Fruit fly (Drosophila melanogaster) whole organism, prepupa: ENCODE results near the gene CG13737.
A peak's percentile ranks its signal among the peaks of the same experiment; 100 is the strongest.

Experiments
- Blimp-1 ChIP-seq: fragments of 200-800 bp; sonication (Bioruptor generic); optimal IDR thresholded peaks from 3 replicates; lab custom pipeline; 2017; ENCODE audit warnings: missing biosample characterization, missing genetic modification characterization, mild to moderate bottlenecking, moderate library complexity, missing genetic modification reagents
- CG10631 ChIP-seq: fragments of 200-800 bp; sonication (Bioruptor generic); optimal IDR thresholded peaks from 2 replicates; lab custom pipeline; 2016; ENCODE audit warnings: missing biosample characterization, missing genetic modification characterization
- CG10669 ChIP-seq: fragments of 200-800 bp; sonication (Bioruptor generic); optimal IDR thresholded peaks from 3 replicates; lab custom pipeline; 2018; ENCODE audit warnings: missing biosample characterization, mild to moderate bottlenecking, missing genetic modification characterization, moderate library complexity
- CG11294 ChIP-seq: fragments of 200-800 bp; sonication (Bioruptor generic); IDR thresholded peaks from 2 replicates; pipeline ENCODE4 v1.3.6; 2022; ENCODE audit warnings: missing biosample characterization, missing genetic modification characterization
- CG11762 ChIP-seq: fragments of 200-800 bp; sonication (Bioruptor generic); optimal IDR thresholded peaks from 3 replicates; lab custom pipeline; 2016; ENCODE audit warnings: missing biosample characterization, missing genetic modification characterization; ENCODE audit not compliant: insufficient read depth
- CG11902 ChIP-seq: fragments of 200-800 bp; sonication (Bioruptor generic); optimal IDR thresholded peaks from 3 replicates; lab custom pipeline; 2016; ENCODE audit warnings: missing biosample characterization, missing genetic modification characterization
- CG15336 ChIP-seq: fragments of 200-800 bp; sonication (Bioruptor generic); IDR thresholded peaks from 2 replicates; pipeline ENCODE4 v1.3.6; 2022; ENCODE audit warnings: missing biosample characterization, missing genetic modification characterization
- CG1621 ChIP-seq: fragments of 200-800 bp; sonication (Bioruptor generic); optimal IDR thresholded peaks from 3 replicates; lab custom pipeline; 2018; ENCODE audit warnings: missing biosample characterization, mild to moderate bottlenecking, missing genetic modification characterization
- CG3032 ChIP-seq: fragments of 200-800 bp; optimal IDR thresholded peaks from 2 replicates; lab custom pipeline; 2019; ENCODE audit warnings: missing biosample characterization, mild to moderate bottlenecking, missing genetic modification characterization, moderate library complexity
- CG31627 ChIP-seq: fragments of 200-800 bp; sonication (Bioruptor generic); optimal IDR thresholded peaks from 3 replicates; lab custom pipeline; 2016; ENCODE audit warnings: missing biosample characterization, missing genetic modification characterization
- CG32006 ChIP-seq: fragments of 200-800 bp; sonication (Bioruptor generic); optimal IDR thresholded peaks from 3 replicates; lab custom pipeline; 2017; ENCODE audit warnings: missing biosample characterization, mild to moderate bottlenecking, missing genetic modification characterization
- CG34406 ChIP-seq: fragments of 200-800 bp; sonication (Bioruptor generic); optimal IDR thresholded peaks from 3 replicates; lab custom pipeline; 2016; ENCODE audit warnings: missing biosample characterization, missing genetic modification characterization
- CG6276 ChIP-seq: fragments of 200-800 bp; sonication (Bioruptor generic); optimal IDR thresholded peaks from 2 replicates; lab custom pipeline; 2017; ENCODE audit warnings: missing biosample characterization, mild to moderate bottlenecking, missing genetic modification characterization
- CG6792 ChIP-seq: fragments of 200-800 bp; sonication (Bioruptor generic); optimal IDR thresholded peaks from 3 replicates; lab custom pipeline; 2016; ENCODE audit warnings: missing biosample characterization, missing genetic modification characterization
- CG6854 ChIP-seq: fragments of 200-800 bp; sonication (Bioruptor generic); optimal IDR thresholded peaks from 2 replicates; lab custom pipeline; 2017; ENCODE audit warnings: missing biosample characterization, mild to moderate bottlenecking, missing genetic modification characterization
- CG7368 ChIP-seq: fragments of 200-800 bp; sonication (Bioruptor generic); optimal IDR thresholded peaks from 3 replicates; lab custom pipeline; 2016; ENCODE audit warnings: missing biosample characterization, missing genetic modification characterization
- CG8119 ChIP-seq: fragments of 200-800 bp; sonication (Bioruptor generic); IDR thresholded peaks from 3 replicates; pipeline ENCODE4 v1.3.6; 2022; ENCODE audit warnings: missing biosample characterization, missing genetic modification characterization
- CG8319 ChIP-seq: fragments of 200-800 bp; sonication (Bioruptor generic); optimal IDR thresholded peaks from 3 replicates; lab custom pipeline; 2016; ENCODE audit warnings: missing biosample characterization, missing genetic modification characterization
- CG8632 ChIP-seq: fragments of 200-800 bp; sonication (Bioruptor generic); optimal IDR thresholded peaks from 3 replicates; lab custom pipeline; 2016; ENCODE audit warnings: missing biosample characterization, missing genetic modification characterization
- CG9139 ChIP-seq: fragments of 200-800 bp; sonication (Bioruptor generic); optimal IDR thresholded peaks from 3 replicates; lab custom pipeline; 2017; ENCODE audit warnings: missing biosample characterization, mild to moderate bottlenecking, missing genetic modification characterization
- Eip75B ChIP-seq: fragments of 200-800 bp; sonication (Bioruptor generic); optimal IDR thresholded peaks from 3 replicates; lab custom pipeline; 2016; ENCODE audit warnings: missing biosample characterization, missing genetic modification characterization
- Eip78C ChIP-seq: fragments of 200-800 bp; sonication (Bioruptor generic); peaks from one replicate; lab custom pipeline; 2016; ENCODE audit warnings: missing biosample characterization, missing genetic modification characterization
- Eip93F ChIP-seq: fragments of 200-800 bp; sonication (Bioruptor generic); optimal IDR thresholded peaks from 2 replicates; lab custom pipeline; 2016; ENCODE audit warnings: missing biosample characterization, mild to moderate bottlenecking, missing genetic modification characterization
- Ets21C ChIP-seq: fragments of 200-800 bp; sonication (Bioruptor generic); optimal IDR thresholded peaks from 3 replicates; lab custom pipeline; 2016; ENCODE audit warnings: missing biosample characterization, missing genetic modification characterization
- Ets96B ChIP-seq: fragments of 200-800 bp; optimal IDR thresholded peaks from 2 replicates; lab custom pipeline; 2019; ENCODE audit warnings: missing biosample characterization, mild to moderate bottlenecking, missing genetic modification characterization, moderate library complexity
- Gug ChIP-seq: fragments of 200-800 bp; sonication (Bioruptor generic); IDR thresholded peaks from 2 replicates; pipeline ENCODE4 v1.3.6; 2022; ENCODE audit warnings: missing biosample characterization, missing genetic modification characterization
- Hr38 ChIP-seq: sonication (Bioruptor generic); optimal IDR thresholded peaks from 2 replicates; lab custom pipeline; 2016; ENCODE audit warnings: missing biosample characterization, missing genetic modification characterization
- Hr39 ChIP-seq: fragments of 200-800 bp; sonication (Bioruptor generic); optimal IDR thresholded peaks from 2 replicates; lab custom pipeline; 2016; ENCODE audit warnings: missing biosample characterization, missing genetic modification characterization
- Lpt ChIP-seq: fragments of 200-800 bp; sonication (Bioruptor generic); optimal IDR thresholded peaks from 3 replicates; lab custom pipeline; 2016; ENCODE audit warnings: missing biosample characterization, missing genetic modification characterization
- Met ChIP-seq: fragments of 200-800 bp; sonication (Bioruptor generic); optimal IDR thresholded peaks from 3 replicates; lab custom pipeline; 2016; ENCODE audit warnings: missing biosample characterization, missing genetic modification characterization
- OdsH ChIP-seq: fragments of 200-800 bp; sonication (Bioruptor generic); optimal IDR thresholded peaks from 3 replicates; lab custom pipeline; 2016; ENCODE audit warnings: missing biosample characterization, missing genetic modification characterization
- Smox ChIP-seq: fragments of 200-800 bp; sonication (Bioruptor generic); optimal IDR thresholded peaks from 3 replicates; lab custom pipeline; 2016; ENCODE audit warnings: missing biosample characterization, missing genetic modification characterization
- Sox14 ChIP-seq: fragments of 200-800 bp; sonication (Bioruptor generic); optimal IDR thresholded peaks from 3 replicates; lab custom pipeline; 2016; ENCODE audit warnings: missing biosample characterization, missing genetic modification characterization
- Sox15 ChIP-seq: fragments of 200-800 bp; sonication (Bioruptor generic); optimal IDR thresholded peaks from 3 replicates; lab custom pipeline; 2016; ENCODE audit warnings: missing biosample characterization, missing genetic modification characterization
- achi ChIP-seq: fragments of 200-800 bp; sonication (Bioruptor generic); optimal IDR thresholded peaks from 3 replicates; lab custom pipeline; 2016; ENCODE audit warnings: missing biosample characterization, missing genetic modification characterization
- acj6 ChIP-seq: fragments of 200-800 bp; sonication (Bioruptor generic); optimal IDR thresholded peaks from 3 replicates; lab custom pipeline; 2016; ENCODE audit warnings: missing biosample characterization, missing genetic modification characterization
- dac ChIP-seq: fragments of 200-800 bp; sonication (Bioruptor generic); optimal IDR thresholded peaks from 2 replicates; lab custom pipeline; 2017; ENCODE audit warnings: missing biosample characterization, mild to moderate bottlenecking, missing genetic modification characterization
- dsx ChIP-seq: fragments of 200-800 bp; optimal IDR thresholded peaks from 3 replicates; lab custom pipeline; 2019; ENCODE audit warnings: missing biosample characterization, mild to moderate bottlenecking, missing genetic modification characterization, moderate library complexity; ENCODE audit not compliant: poor library complexity, severe bottlenecking
- esn ChIP-seq: fragments of 200-800 bp; sonication (Bioruptor generic); optimal IDR thresholded peaks from 2 replicates; lab custom pipeline; 2016; ENCODE audit warnings: missing biosample characterization, mild to moderate bottlenecking, missing genetic modification characterization, moderate library complexity
- fd59A ChIP-seq: fragments of 200-800 bp; sonication (Bioruptor generic); optimal IDR thresholded peaks from 2 replicates; lab custom pipeline; 2017; ENCODE audit warnings: missing biosample characterization, mild to moderate bottlenecking, missing genetic modification characterization, missing genetic modification reagents
- fd85E ChIP-seq: fragments of 200-800 bp; sonication (Bioruptor generic); optimal IDR thresholded peaks from 3 replicates; lab custom pipeline; 2016; ENCODE audit warnings: missing biosample characterization, missing genetic modification characterization
- fkh ChIP-seq: fragments of 200-800 bp; sonication (Bioruptor generic); optimal IDR thresholded peaks from 3 replicates; lab custom pipeline; 2017; ENCODE audit warnings: missing biosample characterization, mild to moderate bottlenecking, missing genetic modification characterization, moderate library complexity
- net ChIP-seq: fragments of 200-800 bp; sonication (Bioruptor generic); optimal IDR thresholded peaks from 3 replicates; lab custom pipeline; 2016; ENCODE audit warnings: missing biosample characterization, missing genetic modification characterization
- salr ChIP-seq, 2 experiments: fragments of 200-800 bp; sonication (Bioruptor generic); optimal IDR thresholded peaks; 3 replicates each; lab custom pipeline; 2016 to 2018; ENCODE audit warnings: missing biosample characterization in 2 of 2, missing genetic modification characterization in 2 of 2, mild to moderate bottlenecking in 1 of 2
- spab ChIP-seq: fragments of 200-800 bp; sonication (Bioruptor generic); optimal IDR thresholded peaks from 2 replicates; lab custom pipeline; 2017; ENCODE audit warnings: missing biosample characterization, mild to moderate bottlenecking, missing genetic modification characterization, missing genetic modification reagents
- ss ChIP-seq, 2 experiments: fragments of 200-800 bp; sonication (Bioruptor generic); optimal IDR thresholded peaks; 2 replicates in 1 of 2; 3 replicates in 1 of 2; lab custom pipeline; 2017 to 2018; ENCODE audit warnings: mild to moderate bottlenecking in 2 of 2, missing biosample characterization in 2 of 2, missing genetic modification characterization in 2 of 2, moderate library complexity in 1 of 2
- topi ChIP-seq: fragments of 200-800 bp; sonication (Bioruptor generic); optimal IDR thresholded peaks from 3 replicates; lab custom pipeline; 2016; ENCODE audit warnings: missing biosample characterization, missing genetic modification characterization
- vri ChIP-seq: fragments of 200-800 bp; sonication (Bioruptor generic); optimal IDR thresholded peaks from 3 replicates; lab custom pipeline; 2016; ENCODE audit warnings: missing biosample characterization, mild to moderate bottlenecking, missing genetic modification characterization

Gene CG13737

DNA sequence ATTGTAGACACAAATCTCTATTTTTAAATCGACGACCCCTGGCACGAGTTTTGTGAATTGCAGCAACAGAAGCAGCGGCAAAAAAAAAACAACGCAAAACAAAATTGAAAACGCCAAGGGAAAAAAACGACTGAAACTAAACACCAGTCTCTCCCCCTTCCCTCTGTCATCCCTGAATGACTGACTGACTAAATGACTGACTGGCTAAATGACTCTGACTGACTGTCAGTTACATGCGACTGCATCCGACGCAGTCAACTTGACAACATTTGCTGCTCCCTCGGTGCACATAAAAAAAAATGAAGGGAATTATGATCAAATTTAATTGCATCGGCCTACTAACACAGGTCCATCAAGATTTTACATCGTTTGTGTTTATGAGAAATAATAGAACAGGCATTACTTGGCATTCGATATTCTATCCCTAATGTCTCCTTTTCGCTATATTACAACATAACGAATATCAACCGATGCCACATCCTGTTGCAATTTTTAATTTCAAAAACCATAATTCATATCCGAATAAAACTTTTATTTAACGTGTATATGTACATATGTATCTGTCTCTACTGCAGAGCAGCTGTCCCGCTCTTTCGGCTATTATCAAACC, 38.9 kb downstream of the CG13737 start (continued):
- TF ChIP-seq CG9139 (GFP tag; lab: Kevin White, UChicago): no peak
- TF ChIP-seq Sox14 (GFP tag; lab: Kevin White, UChicago): peak; percentile 67
- peak; percentile 78 for TF ChIP-seq Eip75B (GFP tag; lab: Kevin White, UChicago)
- peak; percentile 30 to 41 for TF ChIP-seq salr (GFP tag; optimal IDR thresholded peaks at IDR 0.05; lab: Kevin White, UChicago)
- TF ChIP-seq fkh (GFP tag; lab: Kevin White, UChicago): no peak
- TF ChIP-seq vri (GFP tag; lab: Kevin White, UChicago): no peak
- peak; percentile 97 for TF ChIP-seq Eip78C (GFP tag; lab: Kevin White, UChicago)
- no peak for TF ChIP-seq fd85E (GFP tag; lab: Kevin White, UChicago)
- peak; percentile 64 for TF ChIP-seq Met (GFP tag; lab: Kevin White, UChicago)
- TF ChIP-seq Sox15 (GFP tag; lab: Kevin White, UChicago): peak; percentile 5
- peak; percentile 53 for TF ChIP-seq achi (GFP tag; lab: Kevin White, UChicago)
- peak; percentile 64 for TF ChIP-seq CG6276 (GFP tag; lab: Kevin White, UChicago)
- peak; percentile 68 for TF ChIP-seq CG6792
- TF ChIP-seq dac (GFP tag; lab: Kevin White, UChicago): peak; percentile 56
- TF ChIP-seq CG10669 (GFP tag; lab: Kevin White, UChicago): peak; percentile 69
- peak; percentile 41 for TF ChIP-seq CG8319 (GFP tag; lab: Kevin White, UChicago)
- no peak for TF ChIP-seq Ets21C
- TF ChIP-seq Blimp-1 (GFP tag; lab: Kevin White, UChicago): no peak
- TF ChIP-seq Smox (GFP tag; lab: Kevin White, UChicago): no peak
- peak; percentile 64 for TF ChIP-seq spab (GFP tag; lab: Kevin White, UChicago)
- TF ChIP-seq CG11762 (GFP tag; lab: Kevin White, UChicago): peak; percentile 38
- TF ChIP-seq acj6 (GFP tag; lab: Kevin White, UChicago): peak; percentile 58
- TF ChIP-seq topi (GFP tag; lab: Kevin White, UChicago): peak; percentile 49
- peak; percentile 75 for TF ChIP-seq OdsH (GFP tag; lab: Kevin White, UChicago)
- TF ChIP-seq CG6854 (GFP tag; lab: Kevin White, UChicago): no peak
- TF ChIP-seq, all 60 proteins: peak for 46

DNA sequence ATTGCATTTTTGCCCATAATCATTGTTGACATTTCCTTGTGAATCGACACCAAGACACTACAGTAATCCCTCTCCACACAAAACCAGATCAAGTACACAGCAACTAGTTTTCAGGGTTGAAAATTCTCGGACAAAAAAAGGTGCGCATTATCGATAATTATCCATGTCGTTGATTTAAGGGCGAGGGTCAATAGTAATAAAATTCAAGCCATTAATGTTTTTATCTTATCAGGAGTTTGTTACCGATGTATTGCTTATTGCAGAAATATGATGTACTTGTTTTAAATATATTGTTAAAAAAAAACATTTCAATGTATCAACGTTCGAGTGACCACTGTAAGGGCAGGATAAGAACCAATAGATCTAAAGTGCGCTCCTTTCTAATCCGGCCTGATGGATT, 40.0 kb downstream of the CG13737 start:
- no peak for TF ChIP-seq CG31627
- TF ChIP-seq CG8632 (GFP tag; lab: Kevin White, UChicago): peak; percentile 12
- TF ChIP-seq CG34406 (GFP tag; lab: Kevin White, UChicago): no peak
- peak; percentile 38 for TF ChIP-seq Hr39
- peak in 1 of 2 experiments; percentile 38 for TF ChIP-seq salr (GFP tag; optimal IDR thresholded peaks at IDR 0.05; lab: Kevin White, UChicago)
- TF ChIP-seq net (GFP tag; lab: Kevin White, UChicago): peak; percentile 13
- no peak; the same call in 1 of the 2 replicates for TF ChIP-seq CG15336 (GFP tag; lab: Robert Waterston, UW)
- no peak for TF ChIP-seq fd59A
- TF ChIP-seq acj6 (GFP tag; lab: Kevin White, UChicago): peak; percentile 48
- no peak for TF ChIP-seq Hr38 (GFP tag; lab: Kevin White, UChicago)
- no peak for TF ChIP-seq Eip93F (GFP tag; lab: Kevin White, UChicago)
- peak in 1 of 2 experiments; percentile 15 for TF ChIP-seq ss (GFP tag; optimal IDR thresholded peaks at IDR 0.05; lab: Kevin White, UChicago)
- TF ChIP-seq CG10631 (GFP tag; lab: Kevin White, UChicago): peak; percentile 2
- peak; percentile 41 for TF ChIP-seq CG32006 (GFP tag; lab: Kevin White, UChicago)
- no peak for TF ChIP-seq CG8319 (GFP tag; lab: Kevin White, UChicago)
- TF ChIP-seq CG7368 (GFP tag; lab: Kevin White, UChicago): no peak
- no peak for TF ChIP-seq dac (GFP tag; lab: Kevin White, UChicago)
- TF ChIP-seq CG9139 (GFP tag; lab: Kevin White, UChicago): no peak
- TF ChIP-seq Gug (GFP tag; lab: Robert Waterston, UW): 0 out of 2 replicates have a peak, but pooled peaks have one; percentile 18
- peak; percentile 21 for TF ChIP-seq OdsH (GFP tag; lab: Kevin White, UChicago)
- no peak for TF ChIP-seq Lpt (GFP tag; lab: Kevin White, UChicago)
- TF ChIP-seq CG11902: no peak
- TF ChIP-seq CG3032 (tag; lab: Kevin White, UChicago): peak; percentile 28
- no peak for TF ChIP-seq CG1621 (tag; lab: Kevin White, UChicago)
- TF ChIP-seq Sox15 (GFP tag; lab: Kevin White, UChicago): no peak
- TF ChIP-seq Ets96B (tag; lab: Kevin White, UChicago): peak; percentile 33
- TF ChIP-seq esn (GFP tag; lab: Kevin White, UChicago): peak; percentile 8
- no peak for TF ChIP-seq dsx
- TF ChIP-seq CG8119: no peak
- TF ChIP-seq CG11294 (GFP tag; lab: Robert Waterston, UW): no peak
